Worm (Caenorhabditis elegans) whole organism, mixed stage, embryonic: ENCODE results near the gene wdr-5.2.

ENCODE experiments used
- lin-32 ChIP-seq: fragments of 200-800 bp; sonication (Bioruptor generic); optimal IDR thresholded peaks from 2 replicates; lab custom pipeline; 2018; ENCODE audit warnings: mild to moderate bottlenecking, missing genetic modification characterization, missing compliant biosample characterization
- mep-1 ChIP-seq: fragments of 150-350 bp; optimal IDR thresholded peaks from 2 replicates; lab custom pipeline; 2017; ENCODE audit warnings: missing biosample characterization, missing genetic modification reagents, missing genetic modification characterization, inconsistent platforms
- mls-2 ChIP-seq: sonication (generic microtip); optimal IDR thresholded peaks from 2 replicates; lab custom pipeline; 2016; ENCODE audit warnings: mild to moderate bottlenecking, missing genetic modification characterization, moderate library complexity, missing compliant biosample characterization
- nhr-237 ChIP-seq: fragments of 150-350 bp; optimal IDR thresholded peaks from 2 replicates; lab custom pipeline; 2014; ENCODE audit warnings: missing biosample characterization, missing genetic modification characterization

ce11 chrX:14347573-14347972 is 2.3 kb upstream of the wdr-5.2 start, which contains the start of gene K04G11.3:
- TF ChIP-seq lin-32 (no peak), mep-1 (no peak), nhr-237 (tag; lab: Kevin White, UChicago) (no peak), mls-2 (tag; lab: Kevin White, UChicago) (no peak)
